Fruit fly (Drosophila melanogaster) whole organism, prepupa: ENCODE results near the gene CG6163.

Experiments
- CG32006 ChIP-seq: fragments of 200-800 bp; sonication (Bioruptor generic); optimal IDR thresholded peaks from 3 replicates; lab custom pipeline; 2017; ENCODE audit warnings: missing biosample characterization, mild to moderate bottlenecking, missing genetic modification characterization
- Hr39 ChIP-seq: fragments of 200-800 bp; sonication (Bioruptor generic); optimal IDR thresholded peaks from 2 replicates; lab custom pipeline; 2016; ENCODE audit warnings: missing biosample characterization, missing genetic modification characterization
- Hr4 ChIP-seq: fragments of 200-800 bp; sonication (Bioruptor generic); optimal IDR thresholded peaks from 3 replicates; lab custom pipeline; 2016; ENCODE audit warnings: missing biosample characterization, missing genetic modification characterization

DNA sequence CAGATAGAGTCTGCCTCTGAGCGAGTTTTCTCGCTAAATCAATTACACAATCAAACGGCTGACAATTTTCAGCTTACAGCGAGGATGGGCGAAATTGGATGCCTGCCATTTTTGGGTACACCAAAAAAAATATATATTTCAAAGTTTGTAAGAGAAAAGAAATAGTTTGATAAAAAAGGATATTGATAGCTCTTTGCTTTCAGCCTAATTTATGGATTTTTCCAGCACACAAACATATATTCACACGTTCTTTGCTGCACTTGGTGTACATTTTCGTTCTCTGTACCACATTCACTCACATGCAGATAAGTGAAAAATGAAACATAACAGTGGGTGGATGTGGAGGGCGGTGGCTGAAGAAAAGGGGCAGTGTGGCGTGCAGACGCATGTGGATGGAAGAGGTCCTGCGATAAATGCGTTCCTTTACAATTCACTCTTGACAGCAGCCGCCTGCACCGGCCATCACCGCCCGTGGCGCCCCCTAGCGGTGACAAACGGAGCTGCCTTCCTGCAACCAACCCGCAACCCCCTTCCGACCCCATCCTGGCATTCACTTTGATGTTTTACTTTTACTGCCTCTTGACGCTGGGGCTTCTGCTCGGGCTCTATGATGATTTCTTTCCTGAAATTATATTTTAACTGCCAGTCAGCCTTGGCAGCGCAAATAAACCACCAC is 49.6 kb downstream of the CG6163 start:
- TF ChIP-seq Hr4 (GFP tag; lab: Kevin White, UChicago) (no peak), Hr39 (GFP tag; lab: Kevin White, UChicago) (peak; percentile 30), CG32006 (GFP tag; lab: Kevin White, UChicago) (peak; percentile 16)
